Worm (Caenorhabditis elegans) whole organism, young adult: ENCODE measurements around the gene Y57E12AR.1.

ENCODE experiments used
- B0261.1 ChIP-seq: sonication (generic microtip); optimal IDR thresholded peaks from 2 replicates; lab custom pipeline; 2016; ENCODE audit warnings: mild to moderate bottlenecking, missing genetic modification characterization, moderate library complexity, missing compliant biosample characterization
- ama-1 ChIP-seq, 3 experiments: fragments of 150-350 bp in 1 of 3; sonication (generic microtip) in 2 of 3; optimal IDR thresholded peaks; 2 replicates each; lab custom pipeline; 2014 to 2018; ENCODE audit warnings: missing biosample characterization in 2 of 3, missing genetic modification characterization in 2 of 3, missing genetic modification reagents in 2 of 3
- attf-3 ChIP-seq: fragments of 200-800 bp; sonication (Bioruptor generic); conservative IDR thresholded peaks from 2 replicates; pipeline ENCODE4 v1.3.6; 2022; ENCODE audit warnings: missing genetic modification reagents, missing genetic modification characterization, missing compliant biosample characterization
- bed-1 ChIP-seq: fragments of 200-800 bp; sonication (Bioruptor generic); IDR thresholded peaks from 2 replicates; pipeline ENCODE4 v1.3.6; 2022; ENCODE audit warnings: missing genetic modification reagents, missing genetic modification characterization, missing compliant biosample characterization
- die-1 ChIP-seq: sonication (generic microtip); optimal IDR thresholded peaks from 2 replicates; lab custom pipeline; 2016; ENCODE audit warnings: missing genotype, mild to moderate bottlenecking, missing genetic modification characterization, missing compliant biosample characterization
- dpff-1 ChIP-seq: sonication (generic microtip); optimal IDR thresholded peaks from 2 replicates; lab custom pipeline; 2017; ENCODE audit warnings: mild to moderate bottlenecking, missing genetic modification characterization, missing compliant biosample characterization
- egrh-3 ChIP-seq: fragments of 200-800 bp; sonication (Bioruptor generic); IDR thresholded peaks from 2 replicates; pipeline ENCODE4 v1.3.6; 2022; ENCODE audit warnings: missing genetic modification reagents, missing genetic modification characterization, missing compliant biosample characterization
- hlh-12 ChIP-seq: sonication (generic microtip); optimal IDR thresholded peaks from 2 replicates; lab custom pipeline; 2016; ENCODE audit warnings: missing genetic modification characterization, missing compliant biosample characterization
- hmg-1.2 ChIP-seq: fragments of 200-800 bp; sonication (Bioruptor generic); IDR thresholded peaks from 2 replicates; pipeline ENCODE4 v1.3.6; 2022; ENCODE audit warnings: missing genetic modification reagents, missing genetic modification characterization, missing compliant biosample characterization
- lin-40 ChIP-seq: sonication (generic microtip); optimal IDR thresholded peaks from 2 replicates; lab custom pipeline; 2016; ENCODE audit warnings: missing genetic modification characterization, mild to moderate bottlenecking, missing compliant biosample characterization, missing genotype, missing genetic modification reagents
- madf-6 ChIP-seq: fragments of 200-800 bp; sonication (Bioruptor generic); IDR thresholded peaks from 2 replicates; pipeline ENCODE4 v1.3.6; 2022; ENCODE audit warnings: missing genetic modification reagents, missing genetic modification characterization, missing compliant biosample characterization
- madf-8 ChIP-seq: fragments of 200-800 bp; sonication (Bioruptor generic); conservative IDR thresholded peaks from 2 replicates; pipeline ENCODE4 v1.3.6; 2022; ENCODE audit warnings: missing genetic modification reagents, missing genetic modification characterization, missing compliant biosample characterization
- mcd-1 ChIP-seq: fragments of 200-800 bp; sonication (Bioruptor generic); IDR thresholded peaks from 2 replicates; pipeline ENCODE4 v1.3.6; 2022; ENCODE audit warnings: missing genetic modification reagents, missing genetic modification characterization, missing compliant biosample characterization
- rpc-1 ChIP-seq, 2 experiments: fragments of 150-350 bp in 1 of 2; sonication (generic microtip) in 1 of 2; optimal IDR thresholded peaks; 2 replicates each; lab custom pipeline; 2014 to 2018; ENCODE audit warnings: missing biosample characterization in 1 of 2, missing genetic modification characterization in 1 of 2, missing genetic modification reagents in 1 of 2, missing genotype in 1 of 2

- TF ChIP-seq bed-1 (GFP tag; lab: Robert Waterston, UW) (no peak), hlh-12 (tag; lab: Kevin White, UChicago) (no peak), lin-40 (no peak), egrh-3 (GFP tag; lab: Robert Waterston, UW) (no peak), hmg-1.2 (GFP tag; lab: Robert Waterston, UW) (no peak), die-1 (no peak), rpc-1 (optimal IDR thresholded peaks at IDR 0.05; lab: Kevin White, UChicago) (no peak), rpc-1 (tag; optimal IDR thresholded peaks at IDR 0.05; lab: Kevin White, UChicago) (no peak), mcd-1 (GFP tag; lab: Robert Waterston, UW) (no peak), dpff-1 (tag; lab: Kevin White, UChicago) (no peak), ama-1 (optimal IDR thresholded peaks at IDR 0.05; lab: Kevin White, UChicago) (no peak), ama-1 (GFP tag; optimal IDR thresholded peaks at IDR 0.05; lab: Kevin White, UChicago) (no peak), B0261.1 (tag; lab: Kevin White, UChicago) (no peak), madf-6 (GFP tag; lab: Robert Waterston, UW) (no peak), madf-8 (GFP tag; lab: Robert Waterston, UW) (no peak), attf-3 (GFP tag; lab: Robert Waterston, UW) (no peak)
Observed at ce11 chrV:7047512-7047911, 17.6 kb downstream of the Y57E12AR.1 start, which contains the start of gene F20A1.8.
